Worm (Caenorhabditis elegans): ENCODE results near the gene mcm-2.

DNA sequence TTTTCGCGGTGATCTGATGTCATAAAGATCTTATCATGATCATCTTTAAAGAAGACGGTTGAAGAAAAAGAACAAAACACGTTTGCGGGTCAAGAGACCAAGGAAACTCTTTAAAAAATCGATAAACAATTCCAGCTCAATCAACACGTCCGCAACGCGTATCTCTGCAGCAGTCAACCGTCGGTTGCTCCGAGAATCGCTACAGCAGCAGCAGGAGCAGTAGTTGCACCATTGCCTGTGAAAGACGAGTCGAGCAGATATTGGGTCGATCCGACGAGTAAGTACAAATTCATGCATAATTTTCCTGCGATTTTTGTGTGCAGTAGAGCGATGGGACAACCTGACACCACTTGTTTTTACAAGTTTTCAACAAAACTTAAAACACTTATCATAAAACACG lies 48.1 kb upstream of the mcm-2 start:
- TF ChIP-seq lin-13 (GFP tag; optimal IDR thresholded peaks at IDR 0.05) (no peak), unc-55 (GFP tag; optimal IDR thresholded peaks at IDR 0.05) (no peak), blmp-1 (tag; optimal IDR thresholded peaks at IDR 0.05; ENCODE audit: insufficient read depth) (no peak), R02D3.7 (tag; optimal IDR thresholded peaks at IDR 0.05) (no peak), elt-3 (tag; optimal IDR thresholded peaks at IDR 0.05) (no peak), mab-5 (tag; optimal IDR thresholded peaks at IDR 0.05) (no peak), snpc-4 (tag; optimal IDR thresholded peaks at IDR 0.05) (no peak), lsy-2 (tag; optimal IDR thresholded peaks at IDR 0.05) (no peak)

Measured in whole organism, L2 larva.